Worm (Caenorhabditis elegans) whole organism, young adult: Measurements from ENCODE around the gene polk-1.
A peak's percentile ranks its signal among the peaks of the same experiment; 100 is the strongest.

Experiments used
- B0035.1 ChIP-seq: sonication (generic microtip); optimal IDR thresholded peaks from 2 replicates; lab custom pipeline; 2016; ENCODE audit warnings: missing genetic modification characterization, mild to moderate bottlenecking, missing compliant biosample characterization, missing genotype, missing genetic modification reagents
- B0261.1 ChIP-seq: sonication (generic microtip); optimal IDR thresholded peaks from 2 replicates; lab custom pipeline; 2016; ENCODE audit warnings: mild to moderate bottlenecking, missing genetic modification characterization, moderate library complexity, missing compliant biosample characterization
- D2030.7 ChIP-seq: fragments of 200-800 bp; sonication (Bioruptor generic); IDR thresholded peaks from 2 replicates; pipeline ENCODE4 v1.3.6; 2022; ENCODE audit warnings: missing genetic modification reagents, missing genetic modification characterization, missing compliant biosample characterization
- F10E7.11 ChIP-seq: sonication (generic microtip); optimal IDR thresholded peaks from 2 replicates; lab custom pipeline; 2017; ENCODE audit warnings: mild to moderate bottlenecking, missing genetic modification characterization, moderate library complexity, missing compliant biosample characterization
- F33H1.4 ChIP-seq: fragments of 200-800 bp; sonication (Bioruptor generic); IDR thresholded peaks from 2 replicates; pipeline ENCODE4 v1.3.6; 2022; ENCODE audit warnings: missing genetic modification reagents, missing genetic modification characterization, missing compliant biosample characterization
- F39B2.1 ChIP-seq: fragments of 200-800 bp; sonication (Bioruptor generic); IDR thresholded peaks from 2 replicates; pipeline ENCODE4 v1.3.6; 2022; ENCODE audit warnings: missing genetic modification reagents, missing genetic modification characterization, missing compliant biosample characterization
- F57A8.1 ChIP-seq: fragments of 200-800 bp; sonication (Bioruptor generic); optimal IDR thresholded peaks from 2 replicates; lab custom pipeline; 2018; ENCODE audit warnings: mild to moderate bottlenecking, missing genetic modification characterization, moderate library complexity, missing compliant biosample characterization
- K11D2.4 ChIP-seq: fragments of 200-800 bp; sonication (Bioruptor generic); IDR thresholded peaks from 2 replicates; pipeline ENCODE4 v1.3.6; 2022; ENCODE audit warnings: missing genetic modification reagents, missing genetic modification characterization, missing compliant biosample characterization
- K12H6.12 ChIP-seq: fragments of 200-800 bp; sonication (Bioruptor generic); optimal IDR thresholded peaks from 2 replicates; lab custom pipeline; 2018; ENCODE audit warnings: mild to moderate bottlenecking, missing genetic modification characterization, missing compliant biosample characterization
- T26A5.8 ChIP-seq: sonication (generic microtip); optimal IDR thresholded peaks from 2 replicates; lab custom pipeline; 2016; ENCODE audit warnings: missing genetic modification characterization, missing compliant biosample characterization
- Y53F4B.3 ChIP-seq: fragments of 200-800 bp; sonication (Bioruptor generic); IDR thresholded peaks from 2 replicates; pipeline ENCODE4 v1.3.6; 2022; ENCODE audit warnings: missing genetic modification reagents, missing genetic modification characterization, missing compliant biosample characterization
- Y79H2A.3 ChIP-seq: fragments of 200-800 bp; sonication (Bioruptor generic); conservative IDR thresholded peaks from 2 replicates; pipeline ENCODE4 v1.3.6; 2022; ENCODE audit warnings: missing genetic modification reagents, missing genetic modification characterization, missing compliant biosample characterization
- Y95B8A.8 ChIP-seq: fragments of 200-800 bp; sonication (Bioruptor generic); IDR thresholded peaks from 2 replicates; pipeline ENCODE4 v1.3.6; 2022; ENCODE audit warnings: missing genetic modification reagents, missing genetic modification characterization, missing compliant biosample characterization
- ZK185.1 ChIP-seq: sonication (generic microtip); optimal IDR thresholded peaks from 2 replicates; lab custom pipeline; 2016; ENCODE audit warnings: mild to moderate bottlenecking, missing genetic modification characterization, missing compliant biosample characterization; ENCODE audit not compliant: poor library complexity, severe bottlenecking
- ama-1 ChIP-seq, 3 experiments: fragments of 150-350 bp in 1 of 3; sonication (generic microtip) in 2 of 3; optimal IDR thresholded peaks; 2 replicates each; lab custom pipeline; 2014 to 2018; ENCODE audit warnings: missing biosample characterization in 2 of 3, missing genetic modification characterization in 2 of 3, missing genetic modification reagents in 2 of 3
- atf-7 ChIP-seq: sonication (generic microtip); optimal IDR thresholded peaks from 2 replicates; lab custom pipeline; 2017; ENCODE audit warnings: mild to moderate bottlenecking, missing genetic modification characterization, missing compliant biosample characterization
- athp-1 ChIP-seq: sonication (generic microtip); optimal IDR thresholded peaks from 2 replicates; lab custom pipeline; 2017; ENCODE audit warnings: mild to moderate bottlenecking, missing genetic modification characterization, missing compliant biosample characterization
- attf-5 ChIP-seq: fragments of 200-800 bp; sonication (Bioruptor generic); optimal IDR thresholded peaks from 2 replicates; lab custom pipeline; 2018; ENCODE audit warnings: mild to moderate bottlenecking, missing genetic modification characterization, missing compliant biosample characterization
- attf-6 ChIP-seq: fragments of 200-800 bp; sonication (Bioruptor generic); IDR thresholded peaks from 2 replicates; pipeline ENCODE4 v1.3.6; 2022; ENCODE audit warnings: missing genetic modification reagents, missing genetic modification characterization, missing compliant biosample characterization
- bed-2 ChIP-seq: fragments of 200-800 bp; sonication (Bioruptor generic); IDR thresholded peaks from 2 replicates; pipeline ENCODE4 v1.3.6; 2022; ENCODE audit warnings: missing genetic modification reagents, missing genetic modification characterization, missing compliant biosample characterization
- ceh-27 ChIP-seq: fragments of 200-800 bp; sonication (Bioruptor generic); optimal IDR thresholded peaks from 2 replicates; lab custom pipeline; 2018; ENCODE audit warnings: mild to moderate bottlenecking, missing genetic modification characterization, moderate library complexity, missing compliant biosample characterization
- ceh-58 ChIP-seq: fragments of 200-800 bp; sonication (Bioruptor generic); IDR thresholded peaks from 2 replicates; pipeline ENCODE4 v1.3.6; 2022; ENCODE audit warnings: missing genetic modification characterization, missing compliant biosample characterization
- die-1 ChIP-seq: sonication (generic microtip); optimal IDR thresholded peaks from 2 replicates; lab custom pipeline; 2016; ENCODE audit warnings: missing genotype, mild to moderate bottlenecking, missing genetic modification characterization, missing compliant biosample characterization
- dpff-1 ChIP-seq: sonication (generic microtip); optimal IDR thresholded peaks from 2 replicates; lab custom pipeline; 2017; ENCODE audit warnings: mild to moderate bottlenecking, missing genetic modification characterization, missing compliant biosample characterization
- dpl-1 ChIP-seq: fragments of 150-350 bp; optimal IDR thresholded peaks from 2 replicates; lab custom pipeline; 2014; ENCODE audit warnings: missing biosample characterization, missing genetic modification reagents, missing genetic modification characterization
- egl-44 ChIP-seq: fragments of 200-800 bp; sonication (Bioruptor generic); IDR thresholded peaks from 2 replicates; pipeline ENCODE4 v1.3.6; 2022; ENCODE audit warnings: missing genetic modification reagents, missing genetic modification characterization, missing compliant biosample characterization
- egrh-3 ChIP-seq: fragments of 200-800 bp; sonication (Bioruptor generic); IDR thresholded peaks from 2 replicates; pipeline ENCODE4 v1.3.6; 2022; ENCODE audit warnings: missing genetic modification reagents, missing genetic modification characterization, missing compliant biosample characterization
- ekl-4 ChIP-seq: fragments of 200-800 bp; sonication (Bioruptor generic); IDR thresholded peaks from 2 replicates; pipeline ENCODE4 v1.3.6; 2022; ENCODE audit warnings: missing genetic modification reagents, missing genetic modification characterization, missing compliant biosample characterization
- hmg-1.2 ChIP-seq: fragments of 200-800 bp; sonication (Bioruptor generic); IDR thresholded peaks from 2 replicates; pipeline ENCODE4 v1.3.6; 2022; ENCODE audit warnings: missing genetic modification reagents, missing genetic modification characterization, missing compliant biosample characterization
- hrde-1 ChIP-seq: sonication (generic microtip); optimal IDR thresholded peaks from 2 replicates; lab custom pipeline; 2016; ENCODE audit warnings: missing genetic modification characterization, mild to moderate bottlenecking, missing compliant biosample characterization, moderate library complexity, missing genotype, missing genetic modification reagents, borderline replicate concordance
- lin-26 ChIP-seq: fragments of 200-800 bp; sonication (Bioruptor generic); IDR thresholded peaks from 2 replicates; pipeline ENCODE4 v1.3.6; 2022; ENCODE audit warnings: missing genetic modification reagents, missing genetic modification characterization, missing compliant biosample characterization
- lir-1 ChIP-seq: fragments of 200-800 bp; sonication (Bioruptor generic); conservative IDR thresholded peaks from 2 replicates; pipeline ENCODE4 v1.3.6; 2022; ENCODE audit warnings: missing genetic modification reagents, missing genetic modification characterization, missing compliant biosample characterization
- lsl-1 ChIP-seq: fragments of 200-800 bp; sonication (Bioruptor generic); optimal IDR thresholded peaks from 2 replicates; lab custom pipeline; 2018; ENCODE audit warnings: mild to moderate bottlenecking, missing genetic modification characterization, moderate library complexity, missing compliant biosample characterization
- mcd-1 ChIP-seq: fragments of 200-800 bp; sonication (Bioruptor generic); IDR thresholded peaks from 2 replicates; pipeline ENCODE4 v1.3.6; 2022; ENCODE audit warnings: missing genetic modification reagents, missing genetic modification characterization, missing compliant biosample characterization
- mxl-1 ChIP-seq: sonication (generic microtip); optimal IDR thresholded peaks from 2 replicates; lab custom pipeline; 2016; ENCODE audit warnings: missing genetic modification characterization, missing compliant biosample characterization
- nfyb-1 ChIP-seq: fragments of 200-800 bp; sonication (Bioruptor generic); IDR thresholded peaks from 2 replicates; pipeline ENCODE4 v1.3.6; 2022; ENCODE audit warnings: missing genetic modification reagents, missing genetic modification characterization, missing compliant biosample characterization
- nhr-179 ChIP-seq: sonication (generic microtip); optimal IDR thresholded peaks from 2 replicates; lab custom pipeline; 2016; ENCODE audit warnings: mild to moderate bottlenecking, missing genetic modification characterization, missing compliant biosample characterization
- nhr-90 ChIP-seq: sonication (generic microtip); optimal IDR thresholded peaks from 2 replicates; lab custom pipeline; 2016; ENCODE audit warnings: missing genotype, mild to moderate bottlenecking, missing genetic modification characterization, missing compliant biosample characterization
- pbrm-1 ChIP-seq: fragments of 200-800 bp; sonication (Bioruptor generic); IDR thresholded peaks from 2 replicates; pipeline ENCODE4 v1.3.6; 2022; ENCODE audit warnings: missing genetic modification reagents, missing genetic modification characterization, missing compliant biosample characterization
- pha-4 ChIP-seq: fragments of 150-350 bp; sonication (generic microtip); optimal IDR thresholded peaks from 2 replicates; lab custom pipeline; 2014; ENCODE audit warnings: missing biosample characterization, missing genetic modification reagents, missing genetic modification characterization
- rec-8 ChIP-seq, 2 experiments: sonication (generic microtip); optimal IDR thresholded peaks; 2 replicates each; lab custom pipeline; 2016; ENCODE audit warnings: mild to moderate bottlenecking in 2 of 2, missing genetic modification characterization in 2 of 2, missing genetic modification reagents in 2 of 2, missing genotype in 2 of 2, missing biosample characterization in 1 of 2, missing compliant biosample characterization in 1 of 2, moderate library complexity in 1 of 2
- repo-1 ChIP-seq: sonication (generic microtip); optimal IDR thresholded peaks from 2 replicates; lab custom pipeline; 2017; ENCODE audit warnings: mild to moderate bottlenecking, missing genetic modification characterization, missing compliant biosample characterization
- rpc-1 ChIP-seq, 2 experiments: fragments of 150-350 bp in 1 of 2; sonication (generic microtip) in 1 of 2; optimal IDR thresholded peaks; 2 replicates each; lab custom pipeline; 2014 to 2018; ENCODE audit warnings: missing biosample characterization in 1 of 2, missing genetic modification characterization in 1 of 2, missing genetic modification reagents in 1 of 2, missing genotype in 1 of 2
- snpc-1.1 ChIP-seq: sonication (generic microtip); optimal IDR thresholded peaks from 2 replicates; lab custom pipeline; 2017; ENCODE audit warnings: missing genetic modification characterization, mild to moderate bottlenecking, missing compliant biosample characterization, antibody characterized with exemption, moderate library complexity, missing genotype, missing genetic modification reagents; ENCODE audit not compliant: insufficient read depth
- snpc-3.4 ChIP-seq: sonication (generic microtip); optimal IDR thresholded peaks from 2 replicates; lab custom pipeline; 2017; ENCODE audit warnings: missing genetic modification characterization, mild to moderate bottlenecking, missing compliant biosample characterization, antibody characterized with exemption, moderate library complexity, missing genotype, missing genetic modification reagents
- tlf-1 ChIP-seq: fragments of 200-800 bp; sonication (Bioruptor generic); optimal IDR thresholded peaks from 2 replicates; lab custom pipeline; 2018; ENCODE audit warnings: mild to moderate bottlenecking, missing genetic modification characterization, missing compliant biosample characterization
- zim-3 ChIP-seq: sonication (generic microtip); optimal IDR thresholded peaks from 2 replicates; lab custom pipeline; 2017; ENCODE audit warnings: mild to moderate bottlenecking, missing genetic modification characterization, moderate library complexity, missing compliant biosample characterization
- ztf-25 ChIP-seq: fragments of 200-800 bp; sonication (Bioruptor generic); IDR thresholded peaks from 2 replicates; pipeline ENCODE4 v1.3.6; 2022; ENCODE audit warnings: missing genetic modification reagents, missing genetic modification characterization, missing compliant biosample characterization

Gene polk-1

DNA sequence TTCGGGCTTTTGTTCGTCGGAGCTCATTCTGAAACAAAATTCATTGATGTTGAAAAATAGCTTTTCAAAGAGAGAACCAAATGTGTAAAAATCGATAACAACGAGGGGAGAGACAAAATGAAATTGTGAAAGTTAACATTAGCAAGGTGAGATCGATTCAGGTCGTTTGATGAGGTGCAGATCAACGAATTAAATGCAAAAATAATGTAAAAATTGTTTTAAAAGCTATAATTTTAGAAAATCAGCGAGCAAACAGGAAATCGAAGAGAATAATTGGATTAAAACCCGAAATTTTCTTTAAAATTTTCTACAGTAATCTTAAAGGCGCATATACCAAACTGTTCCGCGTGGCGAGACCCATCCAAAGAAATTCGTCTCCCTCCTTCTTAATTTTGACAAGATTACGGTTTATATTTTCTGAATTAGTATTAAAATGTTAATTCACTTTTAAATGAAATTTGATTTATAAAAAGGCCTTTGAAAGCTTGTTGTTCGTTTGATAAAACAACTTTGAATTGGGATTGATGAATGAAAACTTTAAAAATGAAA, 9.9 kb downstream of the polk-1 start, which contains the start of gene C13G5.2:
C13G5.2 (minus strand) TSS at position 51 of the 549 bp plus-strand sequence.
- no peak for TF ChIP-seq pbrm-1
- TF ChIP-seq rpc-1 (optimal IDR thresholded peaks at IDR 0.05; lab: Kevin White, UChicago), result no peak
- TF ChIP-seq rpc-1 (tag; optimal IDR thresholded peaks at IDR 0.05; lab: Kevin White, UChicago), result no peak
- TF ChIP-seq nhr-179 (tag; lab: Kevin White, UChicago), result no peak
- TF ChIP-seq attf-5 (GFP tag; lab: Kevin White, UChicago), result no peak
- no peak for TF ChIP-seq lir-1
- TF ChIP-seq atf-7 (tag; lab: Kevin White, UChicago), result no peak
- TF ChIP-seq mcd-1 (GFP tag; lab: Robert Waterston, UW), result peak; percentile 27; the same call in 1 of the 2 replicates
- no peak for TF ChIP-seq B0261.1 (tag; lab: Kevin White, UChicago)
- TF ChIP-seq snpc-1.1 (tag; lab: Kevin White, UChicago), result no peak
- no peak for TF ChIP-seq ama-1 (optimal IDR thresholded peaks at IDR 0.05; lab: Kevin White, UChicago)
- no peak for TF ChIP-seq ama-1 (GFP tag; optimal IDR thresholded peaks at IDR 0.05; lab: Kevin White, UChicago)
- TF ChIP-seq lsl-1 (GFP tag; lab: Kevin White, UChicago), result peak; percentile 94
- no peak for TF ChIP-seq Y53F4B.3 (GFP tag; lab: Robert Waterston, UW)
- TF ChIP-seq egl-44 (GFP tag; lab: Robert Waterston, UW), result no peak
- no peak for TF ChIP-seq pha-4 (tag; lab: Kevin White, UChicago)
- TF ChIP-seq ceh-27 (GFP tag; lab: Kevin White, UChicago), result no peak
- TF ChIP-seq mxl-1, result no peak
- no peak for TF ChIP-seq Y95B8A.8 (GFP tag; lab: Robert Waterston, UW)
- TF ChIP-seq ZK185.1 (tag; lab: Kevin White, UChicago), result no peak
- TF ChIP-seq Y79H2A.3 (GFP tag; lab: Robert Waterston, UW), result no peak
- TF ChIP-seq D2030.7, result peak; percentile 55; the same call in 1 of the 2 replicates
- no peak for TF ChIP-seq hmg-1.2 (GFP tag; lab: Robert Waterston, UW)
- TF ChIP-seq nhr-90, result no peak
- TF ChIP-seq snpc-3.4 (tag; lab: Kevin White, UChicago), result peak; percentile 74
- no peak for TF ChIP-seq rec-8 (tag; optimal IDR thresholded peaks at IDR 0.05; lab: Kevin White, UChicago)
- no peak for TF ChIP-seq B0035.1
- no peak for TF ChIP-seq bed-2 (GFP tag; lab: Robert Waterston, UW)
- no peak for TF ChIP-seq hrde-1 (tag; lab: Kevin White, UChicago)
- no peak for TF ChIP-seq attf-6
- no peak for TF ChIP-seq zim-3 (tag; lab: Kevin White, UChicago)
- TF ChIP-seq egrh-3 (GFP tag; lab: Robert Waterston, UW), result no peak
- no peak for TF ChIP-seq ekl-4
- no peak for TF ChIP-seq T26A5.8 (tag; lab: Kevin White, UChicago)
- no peak for TF ChIP-seq dpff-1 (tag; lab: Kevin White, UChicago)
- TF ChIP-seq K11D2.4 (GFP tag; lab: Robert Waterston, UW), result no peak
- TF ChIP-seq F57A8.1 (GFP tag; lab: Kevin White, UChicago), result no peak
- no peak for TF ChIP-seq repo-1 (tag; lab: Kevin White, UChicago)
- no peak for TF ChIP-seq K12H6.12 (tag; lab: Kevin White, UChicago)
- no peak for TF ChIP-seq ceh-58 (GFP tag; lab: Robert Waterston, UW)
- TF ChIP-seq die-1 (tag; lab: Kevin White, UChicago), result no peak
- no peak for TF ChIP-seq F10E7.11 (tag; lab: Kevin White, UChicago)
- no peak for TF ChIP-seq tlf-1 (GFP tag; lab: Kevin White, UChicago)
- no peak for TF ChIP-seq lin-26 (GFP tag; lab: Robert Waterston, UW)
- TF ChIP-seq dpl-1 (GFP tag; lab: Kevin White, UChicago), result no peak
- no peak for TF ChIP-seq athp-1 (tag; lab: Kevin White, UChicago)
- no peak for TF ChIP-seq ztf-25 (GFP tag; lab: Robert Waterston, UW)
- TF ChIP-seq nfyb-1, result no peak
- TF ChIP-seq F39B2.1 (GFP tag; lab: Robert Waterston, UW), result no peak
- TF ChIP-seq F33H1.4 (GFP tag; lab: Robert Waterston, UW), result peak; percentile 92
